Fruit fly (Drosophila melanogaster): Measurements from ENCODE around the gene CG3062.

Gene CG3062

DNA sequence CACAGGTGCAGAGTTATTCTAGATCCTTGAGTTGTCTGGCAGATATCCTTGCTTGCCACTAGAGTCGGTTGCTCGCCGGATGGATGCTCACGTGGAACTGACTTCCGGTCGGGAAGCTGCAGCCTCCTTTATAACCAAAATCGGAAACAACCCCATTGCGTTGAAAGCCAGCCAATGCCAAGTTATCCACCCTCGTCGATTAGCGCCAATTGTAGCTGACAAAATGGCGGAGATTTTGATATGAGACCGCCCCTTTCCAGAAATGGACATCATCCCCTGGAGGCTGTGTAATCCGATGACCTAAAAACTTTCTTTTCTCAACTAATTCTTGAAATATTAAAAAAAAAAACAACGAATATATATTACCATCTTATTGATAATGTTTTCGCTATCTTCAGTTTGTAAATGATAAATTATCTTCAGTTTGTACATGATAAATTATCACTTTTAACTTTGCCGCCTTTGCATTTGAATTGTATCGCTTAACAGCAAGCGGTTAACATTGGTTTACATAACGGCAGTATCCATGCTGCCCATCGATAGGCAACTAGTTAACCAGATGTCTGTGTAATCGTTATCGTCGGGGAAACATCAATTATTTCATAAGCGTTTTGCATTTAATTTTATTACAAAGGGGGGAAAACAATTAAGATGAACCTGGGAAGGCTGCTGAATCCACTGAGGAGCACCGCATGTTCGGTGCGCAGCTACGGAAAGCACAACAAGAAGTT is 2.8 kb upstream of the CG3062 start, which contains the start of the genes HLH4C and mRpL30 (continued):
- TF ChIP-seq grau (tag; optimal IDR thresholded peaks at IDR 0.05) (no peak), CG11560 (tag; IDR thresholded peaks at IDR 0.05) (no peak), CG7987 (GFP tag; optimal IDR thresholded peaks at IDR 0.05) (no peak), da (GFP tag; optimal IDR thresholded peaks at IDR 0.05) (no peak), Elba2 (GFP tag; optimal IDR thresholded peaks at IDR 0.05) (no peak), dysf (GFP tag; IDR thresholded peaks at IDR 0.05) (no peak), CG9817 (tag; optimal IDR thresholded peaks at IDR 0.05) (no peak), Nf-YA (GFP tag; IDR thresholded peaks at IDR 0.05) (no peak), trh (GFP tag; optimal IDR thresholded peaks at IDR 0.05) (no peak), CG14965 (GFP tag; optimal IDR thresholded peaks at IDR 0.05; ENCODE audit: borderline replicate concordance) (no peak), ap (GFP tag; IDR thresholded peaks at IDR 0.05) (no peak), sens (GFP tag) (no peak), CG16813 (GFP tag; IDR thresholded peaks at IDR 0.05; ENCODE audit: partially characterized antibody) (peak; percentile 81), CG7928 (GFP tag; optimal IDR thresholded peaks at IDR 0.05) (no peak), CG11247 (GFP tag; IDR thresholded peaks at IDR 0.05) (no peak), CG2889 (GFP tag; IDR thresholded peaks at IDR 0.05) (no peak), CTCF (GFP tag; optimal IDR thresholded peaks at IDR 0.05) (no peak), HLH4C (GFP tag; IDR thresholded peaks at IDR 0.05; ENCODE audit: partially characterized antibody) (peak; percentile 100), emc (GFP tag; optimal IDR thresholded peaks at IDR 0.05) (no peak), CG43689 (GFP tag; IDR thresholded peaks at IDR 0.05) (no peak), CG31224 (GFP tag; IDR thresholded peaks at IDR 0.05) (no peak), CG13287 (GFP tag; IDR thresholded peaks at IDR 0.05; ENCODE audit: partially characterized antibody) (peak; percentile 81), gcm (GFP tag; optimal IDR thresholded peaks at IDR 0.05) (no peak), eve (GFP tag; optimal IDR thresholded peaks at IDR 0.05) (no peak), lab (GFP tag; optimal IDR thresholded peaks at IDR 0.05) (no peak), CG3995 (GFP tag; optimal IDR thresholded peaks at IDR 0.05) (no peak), ems (GFP tag; optimal IDR thresholded peaks at IDR 0.05) (no peak), sna (GFP tag; IDR thresholded peaks at IDR 0.05; ENCODE audit: partially characterized antibody) (peak; percentile 81), YL-1 (GFP tag; optimal IDR thresholded peaks at IDR 0.05) (peak; percentile 39), CG16779 (GFP tag; IDR thresholded peaks at IDR 0.05) (no peak), row (GFP tag; IDR thresholded peaks at IDR 0.05) (no peak), CG3407 (GFP tag; optimal IDR thresholded peaks at IDR 0.05) (no peak), CG10979 (tag; optimal IDR thresholded peaks at IDR 0.05) (no peak), CG2678 (tag; optimal IDR thresholded peaks at IDR 0.05) (no peak), CG15073 (GFP tag; optimal IDR thresholded peaks at IDR 0.05) (no peak), CG10267 (tag; optimal IDR thresholded peaks at IDR 0.05) (peak; percentile 29), Dp (GFP tag; optimal IDR thresholded peaks at IDR 0.05) (peak; percentile 80), Doc3 (GFP tag; IDR thresholded peaks at IDR 0.05; ENCODE audit: partially characterized antibody) (peak; percentile 70), CG8359 (GFP tag; optimal IDR thresholded peaks at IDR 0.05; ENCODE audit: borderline replicate concordance) (no peak), hb (GFP tag; IDR thresholded peaks at IDR 0.05; ENCODE audit: partially characterized antibody) (peak; percentile 97), wek (GFP tag; optimal IDR thresholded peaks at IDR 0.05) (no peak), CG6689 (GFP tag; IDR thresholded peaks at IDR 0.05) (no peak), sug (tag; optimal IDR thresholded peaks at IDR 0.05) (no peak), CG13123 (GFP tag; optimal IDR thresholded peaks at IDR 0.05) (no peak), CG2120 (GFP tag; optimal IDR thresholded peaks at IDR 0.05) (no peak), Vsx1 (GFP tag; optimal IDR thresholded peaks at IDR 0.05) (no peak), stc (GFP tag; IDR thresholded peaks at IDR 0.05) (no peak), inv (GFP tag; IDR thresholded peaks at IDR 0.05; ENCODE audit: partially characterized antibody) (peak; percentile 60), gsb (GFP tag; IDR thresholded peaks at IDR 0.05) (no peak), Nf-YC (tag; optimal IDR thresholded peaks at IDR 0.05) (peak; percentile 94)

Measured in whole organism, embryonic.